Fruit fly (Drosophila melanogaster) whole organism, embryonic: ENCODE results near the gene CG42525.

Experiments used
- Antp ChIP-seq: fragments of 200-800 bp; sonication (Bioruptor generic); optimal IDR thresholded peaks from 3 replicates; lab custom pipeline; 2016; ENCODE audit warnings: missing biosample characterization, missing genetic modification characterization
- BEAF-32 ChIP-seq: fragments of 200-800 bp; sonication (Bioruptor generic); optimal IDR thresholded peaks from 3 replicates; lab custom pipeline; 2017; ENCODE audit warnings: missing biosample characterization, missing genetic modification characterization, mild to moderate bottlenecking, moderate library complexity, missing genetic modification reagents
- CG10543 ChIP-seq: fragments of 200-800 bp; sonication (Bioruptor generic); optimal IDR thresholded peaks from 3 replicates; lab custom pipeline; 2017; ENCODE audit warnings: missing biosample characterization, mild to moderate bottlenecking, missing genetic modification characterization, moderate library complexity
- CG12219 ChIP-seq: fragments of 200-800 bp; sonication (Bioruptor generic); optimal IDR thresholded peaks from 3 replicates; lab custom pipeline; 2018; ENCODE audit warnings: missing biosample characterization, mild to moderate bottlenecking, missing genetic modification characterization
- CG12299 ChIP-seq: fragments of 200-800 bp; sonication (Bioruptor generic); optimal IDR thresholded peaks from 2 replicates; lab custom pipeline; 2018; ENCODE audit warnings: missing biosample characterization, mild to moderate bottlenecking, missing genetic modification characterization
- CG12744 ChIP-seq: fragments of 200-800 bp; sonication (Bioruptor generic); optimal IDR thresholded peaks from 2 replicates; lab custom pipeline; 2016; ENCODE audit warnings: missing biosample characterization, missing genetic modification characterization
- CG17802 ChIP-seq: fragments of 200-800 bp; sonication (Bioruptor generic); optimal IDR thresholded peaks from 2 replicates; lab custom pipeline; 2018; ENCODE audit warnings: missing biosample characterization, mild to moderate bottlenecking, missing genetic modification characterization, moderate library complexity
- CG17912 ChIP-seq: fragments of 200-800 bp; sonication (Bioruptor generic); optimal IDR thresholded peaks from 2 replicates; lab custom pipeline; 2018; ENCODE audit warnings: missing biosample characterization, mild to moderate bottlenecking, missing genetic modification characterization
- CG18599 ChIP-seq: fragments of 200-800 bp; sonication (Bioruptor generic); optimal IDR thresholded peaks from 3 replicates; lab custom pipeline; 2017; ENCODE audit warnings: missing biosample characterization, missing genetic modification characterization, mild to moderate bottlenecking, moderate library complexity, missing genetic modification reagents
- CG3065 ChIP-seq: fragments of 200-800 bp; sonication (Bioruptor generic); optimal IDR thresholded peaks from 2 replicates; lab custom pipeline; 2016; ENCODE audit warnings: missing biosample characterization, missing genetic modification characterization
- CG31224 ChIP-seq: fragments of 200-800 bp; sonication (Bioruptor generic); IDR thresholded peaks from 2 replicates; pipeline ENCODE4 v1.3.6; 2022; ENCODE audit warnings: missing biosample characterization, missing genetic modification characterization
- CG3281 ChIP-seq: fragments of 200-800 bp; sonication (Bioruptor generic); optimal IDR thresholded peaks from 3 replicates; lab custom pipeline; 2017; ENCODE audit warnings: missing biosample characterization, mild to moderate bottlenecking, missing genetic modification characterization
- CG42726 ChIP-seq: fragments of 200-800 bp; sonication (Bioruptor generic); IDR thresholded peaks from 2 replicates; pipeline ENCODE4 v1.3.6; 2022; ENCODE audit warnings: missing biosample characterization, missing genetic modification characterization; ENCODE audit not compliant: partially characterized antibody
- CG6813 ChIP-seq: fragments of 200-800 bp; sonication (Bioruptor generic); optimal IDR thresholded peaks from 2 replicates; lab custom pipeline; 2017; ENCODE audit warnings: missing biosample characterization, missing genetic modification characterization, mild to moderate bottlenecking, moderate library complexity, missing genetic modification reagents
- CG8290 ChIP-seq, 3 experiments: fragments of 200-800 bp; sonication (Bioruptor generic); optimal IDR thresholded peaks; 2 replicates each; lab custom pipeline; 2016 to 2019; ENCODE audit warnings: missing biosample characterization in 3 of 3, missing genetic modification characterization in 3 of 3, mild to moderate bottlenecking in 2 of 3, moderate library complexity in 1 of 3
- CG9797 ChIP-seq: fragments of 200-800 bp; sonication (Bioruptor generic); optimal IDR thresholded peaks from 3 replicates; lab custom pipeline; 2018; ENCODE audit warnings: missing biosample characterization, mild to moderate bottlenecking, missing genetic modification characterization
- E2f2 ChIP-seq: fragments of 200-800 bp; sonication (Bioruptor generic); IDR thresholded peaks from 2 replicates; pipeline ENCODE4 v1.3.6; 2022; ENCODE audit warnings: missing biosample characterization, missing genetic modification characterization
- Gsc ChIP-seq: fragments of 200-800 bp; sonication (Bioruptor generic); IDR thresholded peaks from 2 replicates; pipeline ENCODE4 v1.3.6; 2022; ENCODE audit warnings: missing biosample characterization, missing genetic modification characterization
- Mad ChIP-seq: fragments of 200-800 bp; sonication (Bioruptor generic); optimal IDR thresholded peaks from 2 replicates; lab custom pipeline; 2016; ENCODE audit warnings: missing biosample characterization, missing genetic modification characterization
- NC2β ChIP-seq: fragments of 200-800 bp; sonication (Bioruptor generic); optimal IDR thresholded peaks from 2 replicates; lab custom pipeline; 2016; ENCODE audit warnings: missing biosample characterization, missing genetic modification characterization
- NK7.1 ChIP-seq: fragments of 200-800 bp; sonication (Bioruptor generic); optimal IDR thresholded peaks from 3 replicates; lab custom pipeline; 2016; ENCODE audit warnings: missing biosample characterization, missing genetic modification characterization
- Sox100B ChIP-seq: fragments of 200-800 bp; sonication (Bioruptor generic); optimal IDR thresholded peaks from 3 replicates; lab custom pipeline; 2018; ENCODE audit warnings: missing biosample characterization, mild to moderate bottlenecking, missing genetic modification characterization
- Sry-δ ChIP-seq: fragments of 200-800 bp; sonication (Bioruptor generic); optimal IDR thresholded peaks from 2 replicates; lab custom pipeline; 2016; ENCODE audit warnings: missing biosample characterization, missing genetic modification characterization
- Taf1 ChIP-seq: fragments of 200-800 bp; sonication (Bioruptor generic); IDR thresholded peaks from 2 replicates; pipeline ENCODE4 v1.3.6; 2022; ENCODE audit warnings: missing biosample characterization, missing genetic modification characterization
- Usf ChIP-seq: fragments of 200-800 bp; sonication (Bioruptor generic); optimal IDR thresholded peaks from 2 replicates; lab custom pipeline; 2017; ENCODE audit warnings: missing genotype, missing biosample characterization, missing genetic modification characterization
- amos ChIP-seq: fragments of 200-800 bp; sonication (Bioruptor generic); IDR thresholded peaks from 2 replicates; pipeline ENCODE4 v1.3.6; 2022; ENCODE audit warnings: missing biosample characterization, missing genetic modification characterization; ENCODE audit not compliant: partially characterized antibody
- bbx ChIP-seq: fragments of 200-800 bp; sonication (Bioruptor generic); IDR thresholded peaks from 2 replicates; pipeline ENCODE4 v1.3.6; 2022; ENCODE audit warnings: missing biosample characterization, missing genetic modification characterization; ENCODE audit not compliant: partially characterized antibody
- cg ChIP-seq: fragments of 200-800 bp; sonication (Bioruptor generic); optimal IDR thresholded peaks from 3 replicates; lab custom pipeline; 2019; ENCODE audit warnings: missing biosample characterization, mild to moderate bottlenecking, missing genetic modification characterization, moderate library complexity
- croc ChIP-seq: fragments of 200-800 bp; sonication (Bioruptor generic); conservative IDR thresholded peaks from 3 replicates; pipeline ENCODE4 v1.3.6; 2022; ENCODE audit warnings: missing biosample characterization, missing genetic modification characterization
- cwo ChIP-seq: fragments of 200-800 bp; sonication (Bioruptor generic); optimal IDR thresholded peaks from 3 replicates; lab custom pipeline; 2017; ENCODE audit warnings: missing biosample characterization, missing genetic modification characterization, mild to moderate bottlenecking, moderate library complexity, missing genetic modification reagents
- ems ChIP-seq: fragments of 200-800 bp; sonication (Bioruptor generic); optimal IDR thresholded peaks from 3 replicates; lab custom pipeline; 2016; ENCODE audit warnings: missing biosample characterization, missing genetic modification characterization
- exex ChIP-seq: fragments of 200-800 bp; sonication (Bioruptor generic); optimal IDR thresholded peaks from 4 replicates; lab custom pipeline; 2018; ENCODE audit warnings: missing biosample characterization, mild to moderate bottlenecking, missing genetic modification characterization, moderate library complexity
- fd102C ChIP-seq: fragments of 200-800 bp; sonication (Bioruptor generic); optimal IDR thresholded peaks from 2 replicates; lab custom pipeline; 2018; ENCODE audit warnings: missing biosample characterization, mild to moderate bottlenecking, missing genetic modification characterization, moderate library complexity
- fd64A ChIP-seq: fragments of 200-800 bp; sonication (Bioruptor generic); optimal IDR thresholded peaks from 3 replicates; lab custom pipeline; 2018; ENCODE audit warnings: missing biosample characterization, mild to moderate bottlenecking, missing genetic modification characterization
- gt ChIP-seq: fragments of 200-800 bp; sonication (Bioruptor generic); IDR thresholded peaks from 2 replicates; pipeline ENCODE4 v1.3.6; 2022; ENCODE audit warnings: missing biosample characterization, missing genetic modification characterization
- hth ChIP-seq: fragments of >200 bp; optimal IDR thresholded peaks from 2 replicates; lab custom pipeline; 2017; ENCODE audit warnings: inconsistent platforms
- lilli ChIP-seq: fragments of 200-800 bp; sonication (Bioruptor generic); optimal IDR thresholded peaks from 3 replicates; lab custom pipeline; 2016; ENCODE audit warnings: missing biosample characterization, missing genetic modification characterization
- lola ChIP-seq, 3 experiments: fragments of >200 bp in 2 of 3; fragments of 200-800 bp in 1 of 3; sonication (Bioruptor generic) in 1 of 3; optimal IDR thresholded peaks; 2 replicates each; lab custom pipeline; 2017 to 2019; ENCODE audit warnings: missing biosample characterization in 3 of 3, missing genetic modification characterization in 3 of 3, mild to moderate bottlenecking in 1 of 3, moderate library complexity in 1 of 3
- mirr ChIP-seq: fragments of 200-800 bp; sonication (Bioruptor generic); optimal IDR thresholded peaks from 3 replicates; lab custom pipeline; 2018; ENCODE audit warnings: missing biosample characterization, mild to moderate bottlenecking, missing genetic modification characterization
- onecut ChIP-seq: fragments of 200-800 bp; sonication (Bioruptor generic); IDR thresholded peaks from 2 replicates; pipeline ENCODE4 v1.3.6; 2022; ENCODE audit warnings: missing biosample characterization, missing genetic modification characterization
- org-1 ChIP-seq: fragments of 200-800 bp; sonication (Bioruptor generic); optimal IDR thresholded peaks from 2 replicates; lab custom pipeline; 2017; ENCODE audit warnings: missing biosample characterization, missing genetic modification characterization
- pros ChIP-seq: fragments of 200-800 bp; sonication (Bioruptor generic); optimal IDR thresholded peaks from 3 replicates; lab custom pipeline; 2019; ENCODE audit warnings: missing biosample characterization, mild to moderate bottlenecking, missing genetic modification characterization, moderate library complexity
- salm ChIP-seq: fragments of 200-800 bp; sonication (Bioruptor generic); optimal IDR thresholded peaks from 2 replicates; lab custom pipeline; 2018; ENCODE audit warnings: missing biosample characterization, mild to moderate bottlenecking, missing genetic modification characterization
- slou ChIP-seq: fragments of 200-800 bp; sonication (Bioruptor generic); optimal IDR thresholded peaks from 3 replicates; lab custom pipeline; 2016; ENCODE audit warnings: missing biosample characterization, missing genetic modification characterization
- sna ChIP-seq: fragments of 200-800 bp; sonication (Bioruptor generic); IDR thresholded peaks from 2 replicates; pipeline ENCODE4 v1.3.6; 2022; ENCODE audit warnings: missing biosample characterization, missing genetic modification characterization; ENCODE audit not compliant: partially characterized antibody
- stc ChIP-seq: fragments of 200-800 bp; sonication (Bioruptor generic); IDR thresholded peaks from 2 replicates; pipeline ENCODE4 v1.3.6; 2022; ENCODE audit warnings: missing biosample characterization, missing genetic modification characterization
- tgo ChIP-seq: fragments of 200-800 bp; sonication (Bioruptor generic); IDR thresholded peaks from 3 replicates; pipeline ENCODE4 v1.3.6; 2022; ENCODE audit warnings: missing biosample characterization, missing genetic modification characterization
- ttk ChIP-seq: fragments of 200-800 bp; sonication (Bioruptor generic); IDR thresholded peaks from 2 replicates; pipeline ENCODE4 v2.1.2; 2022; ENCODE audit warnings: missing biosample characterization, missing genetic modification characterization
- vfl ChIP-seq: fragments of 200-800 bp; sonication (Bioruptor generic); optimal IDR thresholded peaks from 2 replicates; lab custom pipeline; 2016; ENCODE audit warnings: missing biosample characterization, missing genetic modification characterization
- wdn ChIP-seq: fragments of 200-800 bp; sonication (Bioruptor generic); IDR thresholded peaks from 2 replicates; pipeline ENCODE4 v1.3.6; 2022; ENCODE audit warnings: missing biosample characterization, missing genetic modification characterization

Gene CG42525

dm6 chr3L:3178530-3179096, 10.9 kb downstream of the CG42525 start, which contains the start of the genes MnM and Girdin (continued):
- TF ChIP-seq CG17802: no peak
- TF ChIP-seq ems (GFP tag; lab: Kevin White, UChicago): peak; percentile 50
- no peak for TF ChIP-seq croc (GFP tag; lab: Robert Waterston, UW)
- no peak for TF ChIP-seq Taf1
- peak; percentile 56 for TF ChIP-seq vfl (GFP tag; lab: Kevin White, UChicago)
- peak; percentile 51 for TF ChIP-seq NC2β (GFP tag; lab: Kevin White, UChicago)
- peak; percentile 21; the same call in 1 of the 3 replicates for TF ChIP-seq tgo (GFP tag; lab: Robert Waterston, UW)
- TF ChIP-seq CG12744 (GFP tag; lab: Kevin White, UChicago): peak; percentile 25
- no peak for TF ChIP-seq NK7.1 (GFP tag; lab: Kevin White, UChicago)
- no peak for TF ChIP-seq exex (tag; lab: Kevin White, UChicago)
- TF ChIP-seq org-1: peak; percentile 12
- TF ChIP-seq CG18599 (GFP tag; lab: Kevin White, UChicago): peak; percentile 44
- peak; percentile 50 for TF ChIP-seq CG9797 (GFP tag; lab: Kevin White, UChicago)
- TF ChIP-seq CG12219 (GFP tag; lab: Kevin White, UChicago): no peak
- TF ChIP-seq bbx (GFP tag; lab: Robert Waterston, UW): peak; percentile 63
- no peak for TF ChIP-seq salm (tag; lab: Kevin White, UChicago)
- peak in 1 of 3 experiments; percentile 58 for TF ChIP-seq lola (GFP tag; optimal IDR thresholded peaks at IDR 0.05; lab: Kevin White, UChicago)
- no peak for TF ChIP-seq gt (GFP tag; lab: Robert Waterston, UW)
- no peak for TF ChIP-seq fd64A (GFP tag; lab: Kevin White, UChicago)
- TF ChIP-seq CG31224: no peak
- no peak for TF ChIP-seq pros
- TF ChIP-seq amos (GFP tag; lab: Robert Waterston, UW): peak; percentile 79
- TF ChIP-seq CG8290 (GFP tag; optimal IDR thresholded peaks at IDR 0.05; lab: Kevin White, UChicago): peak; percentile 41
- peak in 1 of 2 experiments; percentile 25 for TF ChIP-seq CG8290 (tag; optimal IDR thresholded peaks at IDR 0.05; lab: Kevin White, UChicago)
- TF ChIP-seq ttk (GFP tag; lab: Robert Waterston, UW): no peak
- 0 out of 2 replicates have a peak, but pooled peaks have one; percentile 49 for TF ChIP-seq CG42726 (GFP tag; lab: Robert Waterston, UW)
- TF ChIP-seq hth: no peak
- TF ChIP-seq stc: no peak
- no peak for TF ChIP-seq Gsc (GFP tag; lab: Robert Waterston, UW)
- TF ChIP-seq cg (GFP tag; lab: Kevin White, UChicago): no peak
- no peak for TF ChIP-seq mirr (GFP tag; lab: Kevin White, UChicago)
- TF ChIP-seq CG17912 (GFP tag; lab: Kevin White, UChicago): no peak
- TF ChIP-seq CG3281 (GFP tag; lab: Kevin White, UChicago): no peak
- TF ChIP-seq onecut (GFP tag; lab: Robert Waterston, UW): no peak
- peak; percentile 88 for TF ChIP-seq sna (GFP tag; lab: Robert Waterston, UW)
- no peak for TF ChIP-seq Usf (GFP tag; lab: Kevin White, UChicago)
- peak; percentile 87 for TF ChIP-seq lilli (GFP tag; lab: Kevin White, UChicago)
- peak; percentile 67 for TF ChIP-seq Mad (GFP tag; lab: Kevin White, UChicago)
- TF ChIP-seq CG10543 (GFP tag; lab: Kevin White, UChicago): peak; percentile 64
- no peak for TF ChIP-seq CG3065 (GFP tag; lab: Kevin White, UChicago)
- no peak for TF ChIP-seq cwo (GFP tag; lab: Kevin White, UChicago)
- no peak for TF ChIP-seq fd102C (GFP tag; lab: Kevin White, UChicago)
- TF ChIP-seq CG6813 (GFP tag; lab: Kevin White, UChicago): no peak
- no peak for TF ChIP-seq wdn (GFP tag; lab: Robert Waterston, UW)
- TF ChIP-seq slou (GFP tag; lab: Kevin White, UChicago): no peak
- peak; percentile 82 for TF ChIP-seq Antp
- TF ChIP-seq Sry-δ (GFP tag; lab: Kevin White, UChicago): peak; percentile 100
- TF ChIP-seq Sox100B (GFP tag; lab: Kevin White, UChicago): no peak
- TF ChIP-seq BEAF-32 (GFP tag; lab: Kevin White, UChicago): peak; percentile 96
- TF ChIP-seq CG12299 (tag; lab: Kevin White, UChicago): no peak
- TF ChIP-seq E2f2 (GFP tag; lab: Robert Waterston, UW): peak; percentile 84
